3 fruit fly cellular contexts compared by ENCODE assay signal in genomic region chr2L:10053583-10054263, dm6.
TF ChIP-seq lines count a peak whose summit lies in the region.

Cpr31A (plus strand) TSS chr2L:10054213.

- TF ChIP-seq CTCF in S2 (optimal IDR thresholded peaks at IDR 0.05; lab: Kevin White, UChicago), result peak; percentile 59 to 63
- TF ChIP-seq CTCF in whole organism, embryonic (GFP tag; optimal IDR thresholded peaks at IDR 0.05; lab: Kevin White, UChicago), result peak; percentile 83

TF ChIP-seq in whole organism, embryonic, 481 proteins besides CTCF, POLR2A, EP300 and RAD21:
- TF ChIP-seq Awh (GFP tag; IDR thresholded peaks at IDR 0.05; lab: Robert Waterston, UW) (peak; percentile 8; the same call in 1 of the 2 replicates), vfl (GFP tag; optimal IDR thresholded peaks at IDR 0.05; lab: Kevin White, UChicago) (no peak), CG15601 (tag; optimal IDR thresholded peaks at IDR 0.05; lab: Kevin White, UChicago) (no peak), CG32772 (GFP tag; IDR thresholded peaks at IDR 0.05; lab: Robert Waterston, UW) (peak; percentile 33; the same call in 1 of the 2 replicates), Blimp-1 (GFP tag; optimal IDR thresholded peaks at IDR 0.05; lab: Kevin White, UChicago) (peak; percentile 65), al (GFP tag; IDR thresholded peaks at IDR 0.05; lab: Robert Waterston, UW) (no peak), chinmo (GFP tag; IDR thresholded peaks at IDR 0.05; lab: Robert Waterston, UW; ENCODE audit: partially characterized antibody) (no peak), Sry-β (GFP tag; optimal IDR thresholded peaks at IDR 0.05; lab: Kevin White, UChicago) (no peak), gsb-n (tag; optimal IDR thresholded peaks at IDR 0.05; lab: Kevin White, UChicago) (no peak), shn (GFP tag; optimal IDR thresholded peaks at IDR 0.05; lab: Kevin White, UChicago) (no peak), CG7372 (GFP tag; IDR thresholded peaks at IDR 0.05; lab: Robert Waterston, UW) (no peak), Hey (tag; optimal IDR thresholded peaks at IDR 0.05; lab: Kevin White, UChicago) (no peak), br (optimal IDR thresholded peaks at IDR 0.05; lab: Kevin White, UChicago) (no peak), insv (GFP tag; optimal IDR thresholded peaks at IDR 0.05; lab: Kevin White, UChicago) (no peak), CG14860 (GFP tag; IDR thresholded peaks at IDR 0.05; lab: Robert Waterston, UW; ENCODE audit: partially characterized antibody) (no peak), ewg (GFP tag; optimal IDR thresholded peaks at IDR 0.05; lab: Kevin White, UChicago) (peak; percentile 70), PHDP (tag; optimal IDR thresholded peaks at IDR 0.05; lab: Kevin White, UChicago) (no peak), HLH54F (GFP tag; optimal IDR thresholded peaks at IDR 0.05; lab: Kevin White, UChicago) (no peak), GATAe (GFP tag; conservative IDR thresholded peaks at IDR 0.05; lab: Robert Waterston, UW) (no peak), Meics (GFP tag; optimal IDR thresholded peaks at IDR 0.05; lab: Kevin White, UChicago) (no peak)
TF ChIP-seq in whole organism, embryonic: peak in this region for 4.

TF ChIP-seq in whole organism, prepupa, 60 proteins besides CTCF, POLR2A, EP300 and RAD21:
- TF ChIP-seq CG11294 (GFP tag; IDR thresholded peaks at IDR 0.05; lab: Robert Waterston, UW) (no peak), CG32006 (GFP tag; optimal IDR thresholded peaks at IDR 0.05; lab: Kevin White, UChicago) (no peak), svp (GFP tag; lab: Kevin White, UChicago) (peak; percentile 15), Eip78C (GFP tag; lab: Kevin White, UChicago) (peak; percentile 20), Blimp-1 (GFP tag; optimal IDR thresholded peaks at IDR 0.05; lab: Kevin White, UChicago) (peak; percentile 85), Smox (GFP tag; optimal IDR thresholded peaks at IDR 0.05; lab: Kevin White, UChicago) (no peak)
